Fruit fly (Drosophila melanogaster) whole organism, embryonic: Measurements from ENCODE around the gene comm.

Experiments used
- Abd-B ChIP-seq: fragments of 200-800 bp; sonication (Bioruptor generic); optimal IDR thresholded peaks from 2 replicates; lab custom pipeline; 2018; ENCODE audit warnings: missing biosample characterization, mild to moderate bottlenecking, missing genetic modification characterization, moderate library complexity
- Asciz ChIP-seq: fragments of 200-800 bp; sonication (Bioruptor generic); optimal IDR thresholded peaks from 2 replicates; lab custom pipeline; 2017; ENCODE audit warnings: missing biosample characterization, mild to moderate bottlenecking, missing genetic modification characterization, missing genetic modification reagents
- Blimp-1 ChIP-seq: fragments of 200-800 bp; sonication (Bioruptor generic); optimal IDR thresholded peaks from 3 replicates; lab custom pipeline; 2018; ENCODE audit warnings: missing biosample characterization, missing genetic modification characterization, mild to moderate bottlenecking, moderate library complexity, missing genetic modification reagents
- CG1024 ChIP-seq: fragments of 200-800 bp; sonication (Bioruptor generic); IDR thresholded peaks from 2 replicates; pipeline ENCODE4 v1.3.6; 2022; ENCODE audit warnings: missing biosample characterization, missing genetic modification characterization
- CG10979 ChIP-seq: fragments of 200-800 bp; sonication (Bioruptor generic); optimal IDR thresholded peaks from 2 replicates; lab custom pipeline; 2018; ENCODE audit warnings: missing biosample characterization, mild to moderate bottlenecking, missing genetic modification characterization, moderate library complexity
- CG11456 ChIP-seq: fragments of 200-800 bp; sonication (Bioruptor generic); IDR thresholded peaks from 3 replicates; pipeline ENCODE4 v1.3.6; 2022; ENCODE audit warnings: missing biosample characterization, missing genetic modification characterization
- CG12071 ChIP-seq: fragments of 200-800 bp; sonication (Bioruptor generic); optimal IDR thresholded peaks from 3 replicates; lab custom pipeline; 2018; ENCODE audit warnings: missing biosample characterization, mild to moderate bottlenecking, missing genetic modification characterization
- CG15514 ChIP-seq: fragments of 200-800 bp; sonication (Bioruptor generic); optimal IDR thresholded peaks from 3 replicates; lab custom pipeline; 2017; ENCODE audit warnings: missing biosample characterization, missing genetic modification characterization, mild to moderate bottlenecking, moderate library complexity, missing genetic modification reagents
- CG16779 ChIP-seq: fragments of 200-800 bp; sonication (Bioruptor generic); IDR thresholded peaks from 2 replicates; pipeline ENCODE4 v1.3.6; 2022; ENCODE audit warnings: missing biosample characterization, missing genetic modification characterization
- CG1832 ChIP-seq: fragments of 200-800 bp; sonication (Bioruptor generic); optimal IDR thresholded peaks from 2 replicates; lab custom pipeline; 2017; ENCODE audit warnings: missing biosample characterization, mild to moderate bottlenecking, missing genetic modification characterization, inconsistent platforms
- CG2199 ChIP-seq: fragments of 200-800 bp; sonication (Bioruptor generic); IDR thresholded peaks from 3 replicates; pipeline ENCODE4 v1.3.6; 2022; ENCODE audit warnings: missing biosample characterization, missing genetic modification characterization
- CG2202 ChIP-seq: fragments of 200-800 bp; sonication (Bioruptor generic); optimal IDR thresholded peaks from 2 replicates; lab custom pipeline; 2018; ENCODE audit warnings: missing biosample characterization, mild to moderate bottlenecking, missing genetic modification characterization
- CG31224 ChIP-seq: fragments of 200-800 bp; sonication (Bioruptor generic); IDR thresholded peaks from 2 replicates; pipeline ENCODE4 v1.3.6; 2022; ENCODE audit warnings: missing biosample characterization, missing genetic modification characterization
- CG3281 ChIP-seq: fragments of 200-800 bp; sonication (Bioruptor generic); optimal IDR thresholded peaks from 3 replicates; lab custom pipeline; 2017; ENCODE audit warnings: missing biosample characterization, mild to moderate bottlenecking, missing genetic modification characterization
- CG3407 ChIP-seq: fragments of 200-800 bp; sonication (Bioruptor generic); optimal IDR thresholded peaks from 2 replicates; lab custom pipeline; 2018; ENCODE audit warnings: missing biosample characterization, mild to moderate bottlenecking, missing genetic modification characterization
- CG34376 ChIP-seq: fragments of 200-800 bp; sonication (Bioruptor generic); optimal IDR thresholded peaks from 2 replicates; lab custom pipeline; 2018; ENCODE audit warnings: missing biosample characterization, mild to moderate bottlenecking, missing genetic modification characterization
- CG3995 ChIP-seq: fragments of 200-800 bp; sonication (Bioruptor generic); optimal IDR thresholded peaks from 3 replicates; lab custom pipeline; 2016; ENCODE audit warnings: missing biosample characterization, missing genetic modification characterization
- CG6854 ChIP-seq: fragments of 200-800 bp; sonication (Bioruptor generic); optimal IDR thresholded peaks from 3 replicates; lab custom pipeline; 2017; ENCODE audit warnings: missing biosample characterization, mild to moderate bottlenecking, missing genetic modification characterization
- CG7357 ChIP-seq: fragments of 200-800 bp; sonication (Bioruptor generic); IDR thresholded peaks from 3 replicates; pipeline ENCODE4 v1.3.6; 2022; ENCODE audit warnings: missing biosample characterization, missing genetic modification characterization
- CG7786 ChIP-seq: fragments of 200-800 bp; sonication (Bioruptor generic); optimal IDR thresholded peaks from 2 replicates; lab custom pipeline; 2016; ENCODE audit warnings: missing biosample characterization, missing genetic modification characterization
- CG8388 ChIP-seq: fragments of 200-800 bp; sonication (Bioruptor generic); optimal IDR thresholded peaks from 2 replicates; lab custom pipeline; 2019; ENCODE audit warnings: missing biosample characterization, mild to moderate bottlenecking, missing genetic modification characterization, moderate library complexity
- CG8944 ChIP-seq: fragments of 200-800 bp; sonication (Bioruptor generic); optimal IDR thresholded peaks from 3 replicates; lab custom pipeline; 2016; ENCODE audit warnings: missing biosample characterization, missing genetic modification characterization
- CG9727 ChIP-seq: fragments of 200-800 bp; sonication (Bioruptor generic); optimal IDR thresholded peaks from 3 replicates; lab custom pipeline; 2017; ENCODE audit warnings: missing biosample characterization, mild to moderate bottlenecking, missing genetic modification characterization
- CTCF ChIP-seq: fragments of 200-800 bp; sonication (Bioruptor generic); optimal IDR thresholded peaks from 2 replicates; lab custom pipeline; 2017; ENCODE audit warnings: missing biosample characterization, mild to moderate bottlenecking, missing genetic modification characterization, moderate library complexity
- Dip2 ChIP-seq: fragments of 200-800 bp; sonication (Bioruptor generic); IDR thresholded peaks from 2 replicates; pipeline ENCODE4 v1.3.6; 2022; ENCODE audit warnings: missing biosample characterization, missing genetic modification characterization
- Hand ChIP-seq: fragments of 200-800 bp; sonication (Bioruptor generic); optimal IDR thresholded peaks from 2 replicates; lab custom pipeline; 2017; ENCODE audit warnings: mild to moderate bottlenecking, missing biosample characterization, missing genetic modification reagents, missing genetic modification characterization
- Hr39 ChIP-seq: fragments of >200 bp; optimal IDR thresholded peaks from 2 replicates; lab custom pipeline; 2017
- Lim3 ChIP-seq: fragments of 200-800 bp; sonication (Bioruptor generic); IDR thresholded peaks from 2 replicates; pipeline ENCODE4 v1.3.6; 2022; ENCODE audit warnings: missing biosample characterization, missing genetic modification characterization
- NK7.1 ChIP-seq: fragments of 200-800 bp; sonication (Bioruptor generic); optimal IDR thresholded peaks from 3 replicates; lab custom pipeline; 2016; ENCODE audit warnings: missing biosample characterization, missing genetic modification characterization
- Side ChIP-seq: fragments of 200-800 bp; sonication (Bioruptor generic); optimal IDR thresholded peaks from 2 replicates; lab custom pipeline; 2016; ENCODE audit warnings: missing biosample characterization, missing genetic modification characterization
- Sox100B ChIP-seq: fragments of 200-800 bp; sonication (Bioruptor generic); optimal IDR thresholded peaks from 3 replicates; lab custom pipeline; 2018; ENCODE audit warnings: missing biosample characterization, mild to moderate bottlenecking, missing genetic modification characterization
- az2 ChIP-seq: fragments of 200-800 bp; sonication (Bioruptor generic); optimal IDR thresholded peaks from 3 replicates; lab custom pipeline; 2016; ENCODE audit warnings: missing biosample characterization, missing genetic modification characterization
- corto ChIP-seq: fragments of 200-800 bp; sonication (Bioruptor generic); optimal IDR thresholded peaks from 2 replicates; lab custom pipeline; 2016; ENCODE audit warnings: missing biosample characterization, mild to moderate bottlenecking, missing genetic modification characterization, moderate library complexity
- croc ChIP-seq: fragments of 200-800 bp; sonication (Bioruptor generic); conservative IDR thresholded peaks from 3 replicates; pipeline ENCODE4 v1.3.6; 2022; ENCODE audit warnings: missing biosample characterization, missing genetic modification characterization
- crp ChIP-seq, 2 experiments: fragments of 200-800 bp; sonication (Bioruptor generic); optimal IDR thresholded peaks; 2 replicates in 1 of 2; 3 replicates in 1 of 2; lab custom pipeline; 2017; ENCODE audit warnings: missing biosample characterization in 2 of 2, missing genetic modification characterization in 2 of 2, mild to moderate bottlenecking in 1 of 2, moderate library complexity in 1 of 2
- dati ChIP-seq: fragments of 200-800 bp; sonication (Bioruptor generic); IDR thresholded peaks from 2 replicates; pipeline ENCODE4 v1.3.6; 2022; ENCODE audit warnings: missing biosample characterization, missing genetic modification characterization
- esg ChIP-seq: fragments of 200-800 bp; sonication (Bioruptor generic); conservative IDR thresholded peaks from 2 replicates; pipeline ENCODE4 v1.3.6; 2022; ENCODE audit warnings: missing biosample characterization, missing genetic modification characterization
- ftz-f1 ChIP-seq: fragments of 200-800 bp; sonication (Bioruptor generic); optimal IDR thresholded peaks from 2 replicates; lab custom pipeline; 2016; ENCODE audit warnings: missing biosample characterization, missing genetic modification characterization
- gfzf ChIP-seq: fragments of 200-800 bp; sonication (Bioruptor generic); optimal IDR thresholded peaks from 2 replicates; lab custom pipeline; 2016; ENCODE audit warnings: missing biosample characterization, mild to moderate bottlenecking, missing genetic modification characterization, moderate library complexity
- gsb ChIP-seq: fragments of 200-800 bp; sonication (Bioruptor generic); IDR thresholded peaks from 2 replicates; pipeline ENCODE4 v1.3.6; 2022; ENCODE audit warnings: missing biosample characterization, missing genetic modification characterization
- hth ChIP-seq: fragments of >200 bp; optimal IDR thresholded peaks from 2 replicates; lab custom pipeline; 2017; ENCODE audit warnings: inconsistent platforms
- insv ChIP-seq, 2 experiments: fragments of 200-800 bp; sonication (Bioruptor generic); optimal IDR thresholded peaks; 3 replicates each; lab custom pipeline; 2016 to 2018; ENCODE audit warnings: missing biosample characterization in 2 of 2, missing genetic modification characterization in 2 of 2
- ken ChIP-seq: fragments of 200-800 bp; sonication (Bioruptor generic); IDR thresholded peaks from 3 replicates; pipeline ENCODE4 v1.3.6; 2022; ENCODE audit warnings: missing biosample characterization, missing genetic modification characterization
- lilli ChIP-seq: fragments of 200-800 bp; sonication (Bioruptor generic); optimal IDR thresholded peaks from 3 replicates; lab custom pipeline; 2016; ENCODE audit warnings: missing biosample characterization, missing genetic modification characterization
- oc ChIP-seq: fragments of 200-800 bp; sonication (Bioruptor generic); optimal IDR thresholded peaks from 2 replicates; lab custom pipeline; 2018; ENCODE audit warnings: missing biosample characterization, mild to moderate bottlenecking, missing genetic modification characterization, moderate library complexity
- odd ChIP-seq: fragments of 200-800 bp; sonication (Bioruptor generic); optimal IDR thresholded peaks from 2 replicates; lab custom pipeline; 2017; ENCODE audit warnings: missing biosample characterization, mild to moderate bottlenecking, missing genetic modification characterization
- pho ChIP-seq: fragments of 200-800 bp; sonication (Bioruptor generic); optimal IDR thresholded peaks from 2 replicates; lab custom pipeline; 2016; ENCODE audit warnings: missing biosample characterization, missing genetic modification characterization
- psq ChIP-seq: fragments of 200-800 bp; sonication (Bioruptor generic); optimal IDR thresholded peaks from 2 replicates; lab custom pipeline; 2017; ENCODE audit warnings: missing biosample characterization, missing genetic modification characterization
- slou ChIP-seq: fragments of 200-800 bp; sonication (Bioruptor generic); optimal IDR thresholded peaks from 3 replicates; lab custom pipeline; 2016; ENCODE audit warnings: missing biosample characterization, missing genetic modification characterization
- so ChIP-seq: fragments of 200-800 bp; sonication (Bioruptor generic); IDR thresholded peaks from 3 replicates; pipeline ENCODE4 v1.3.6; 2022; ENCODE audit warnings: missing biosample characterization, missing genetic modification characterization
- tx ChIP-seq: fragments of 200-800 bp; sonication (Bioruptor generic); optimal IDR thresholded peaks from 2 replicates; lab custom pipeline; 2016; ENCODE audit warnings: missing biosample characterization, missing genetic modification characterization
- vnd ChIP-seq: fragments of 200-800 bp; sonication (Bioruptor generic); IDR thresholded peaks from 3 replicates; pipeline ENCODE4 v1.3.6; 2022; ENCODE audit warnings: missing biosample characterization, missing genetic modification characterization; ENCODE audit not compliant: partially characterized antibody

Gene comm

dm6 chr3L:15768947-15769389, 40.7 kb upstream of the comm start (continued):
- no peak for TF ChIP-seq pho (GFP tag; lab: Kevin White, UChicago)
- TF ChIP-seq insv (GFP tag; optimal IDR thresholded peaks at IDR 0.05; lab: Kevin White, UChicago), result no peak
- TF ChIP-seq CG6854 (GFP tag; lab: Kevin White, UChicago), result no peak
- peak; percentile 2 for TF ChIP-seq CG15514 (GFP tag; lab: Kevin White, UChicago)
- peak; percentile 56 for TF ChIP-seq oc
- no peak for TF ChIP-seq gfzf (GFP tag; lab: Kevin White, UChicago)
- TF ChIP-seq CG12071 (GFP tag; lab: Kevin White, UChicago), result peak; percentile 40
- peak; percentile 87 for TF ChIP-seq CG10979 (tag; lab: Kevin White, UChicago)
- TF ChIP-seq vnd (GFP tag; lab: Robert Waterston, UW), result no peak
- TF ChIP-seq CG34376 (GFP tag; lab: Kevin White, UChicago), result no peak
- 0 out of 3 replicates have a peak, but pooled peaks have one; percentile 29 for TF ChIP-seq CG2199 (GFP tag; lab: Robert Waterston, UW)
- no peak for TF ChIP-seq CG7357 (GFP tag; lab: Robert Waterston, UW)
- TF ChIP-seq CG31224 (GFP tag; lab: Robert Waterston, UW), result no peak
- no peak for TF ChIP-seq CTCF
- peak; percentile 43 for TF ChIP-seq CG3281 (GFP tag; lab: Kevin White, UChicago)
- TF ChIP-seq Abd-B, result peak; percentile 64
- peak; percentile 62 for TF ChIP-seq Asciz (GFP tag; lab: Kevin White, UChicago)
- no peak for TF ChIP-seq hth (lab: Kevin White, UChicago)
- no peak for TF ChIP-seq CG1832
- peak; percentile 27; the same call in 1 of the 2 replicates for TF ChIP-seq esg
- TF ChIP-seq Dip2 (GFP tag; lab: Robert Waterston, UW), result no peak
- no peak for TF ChIP-seq NK7.1 (GFP tag; lab: Kevin White, UChicago)
- peak; percentile 64 for TF ChIP-seq CG8388
- TF ChIP-seq psq (GFP tag; lab: Kevin White, UChicago), result peak; percentile 22
- peak; percentile 15; the same call in 1 of the 3 replicates for TF ChIP-seq so (GFP tag; lab: Robert Waterston, UW)
- TF ChIP-seq Blimp-1 (GFP tag; lab: Kevin White, UChicago), result peak; percentile 84
- no peak for TF ChIP-seq Side (GFP tag; lab: Kevin White, UChicago)
- TF ChIP-seq gsb (GFP tag; lab: Robert Waterston, UW), result no peak
- no peak for TF ChIP-seq CG7786
- TF ChIP-seq CG3995 (GFP tag; lab: Kevin White, UChicago), result no peak
- TF ChIP-seq ftz-f1 (GFP tag; lab: Kevin White, UChicago), result no peak
- TF ChIP-seq ken (GFP tag; lab: Robert Waterston, UW), result no peak; the same call in 2 of the 3 replicates
- no peak for TF ChIP-seq Hand (GFP tag; lab: Kevin White, UChicago)
- TF ChIP-seq slou, result no peak
- TF ChIP-seq CG11456 (GFP tag; lab: Robert Waterston, UW), result no peak
- TF ChIP-seq az2 (GFP tag; lab: Kevin White, UChicago), result peak; percentile 72
- no peak for TF ChIP-seq Lim3 (GFP tag; lab: Robert Waterston, UW)
- TF ChIP-seq odd (GFP tag; lab: Kevin White, UChicago), result peak; percentile 28
- peak; percentile 89 for TF ChIP-seq CG9727
- TF ChIP-seq CG3407 (GFP tag; lab: Kevin White, UChicago), result peak; percentile 9
- no peak for TF ChIP-seq CG8944 (GFP tag; lab: Kevin White, UChicago)
- no peak for TF ChIP-seq crp (GFP tag; optimal IDR thresholded peaks at IDR 0.05; lab: Kevin White, UChicago)
- TF ChIP-seq dati, result no peak
- no peak for TF ChIP-seq CG16779
- TF ChIP-seq CG2202 (tag; lab: Kevin White, UChicago), result peak; percentile 65
- TF ChIP-seq lilli (GFP tag; lab: Kevin White, UChicago), result peak; percentile 32
- no peak for TF ChIP-seq CG1024 (GFP tag; lab: Robert Waterston, UW)
- peak; percentile 46; the same call in 1 of the 3 replicates for TF ChIP-seq croc
- peak; percentile 68 for TF ChIP-seq Sox100B (GFP tag; lab: Kevin White, UChicago)
- TF ChIP-seq tx (GFP tag; lab: Kevin White, UChicago), result no peak
- no peak for TF ChIP-seq Hr39
- TF ChIP-seq corto (GFP tag; lab: Kevin White, UChicago), result no peak
